Worm (Caenorhabditis elegans) whole organism, mixed stage, embryonic: ENCODE results near the gene C02B10.6.
A peak's percentile ranks its signal among the peaks of the same experiment; 100 is the strongest.

Source experiments
- M03D4.4 ChIP-seq: sonication (generic microtip); optimal IDR thresholded peaks from 2 replicates; lab custom pipeline; 2017; ENCODE audit warnings: mild to moderate bottlenecking, missing genetic modification characterization, missing compliant biosample characterization
- blmp-1 ChIP-seq: fragments of 150-350 bp; optimal IDR thresholded peaks from 2 replicates; lab custom pipeline; 2014; ENCODE audit warnings: missing biosample characterization, missing genetic modification characterization
- ceh-39 ChIP-seq: fragments of 150-350 bp; optimal IDR thresholded peaks from 2 replicates; lab custom pipeline; 2014; ENCODE audit warnings: missing biosample characterization, missing genetic modification characterization
- ceh-43 ChIP-seq: fragments of 200-800 bp; sonication (Bioruptor generic); optimal IDR thresholded peaks from 2 replicates; lab custom pipeline; 2018; ENCODE audit warnings: mild to moderate bottlenecking, missing genetic modification characterization, moderate library complexity, missing compliant biosample characterization
- ceh-83 ChIP-seq: fragments of 200-800 bp; sonication (Bioruptor generic); optimal IDR thresholded peaks from 2 replicates; lab custom pipeline; 2018; ENCODE audit warnings: mild to moderate bottlenecking, missing genetic modification characterization, missing compliant biosample characterization
- ces-1 ChIP-seq: fragments of 150-350 bp; optimal IDR thresholded peaks from 2 replicates; lab custom pipeline; 2014; ENCODE audit warnings: missing biosample characterization, missing genetic modification reagents, missing genetic modification characterization
- cnd-1 ChIP-seq: fragments of 200-800 bp; sonication (Bioruptor generic); optimal IDR thresholded peaks from 2 replicates; lab custom pipeline; 2018; ENCODE audit warnings: mild to moderate bottlenecking, missing genetic modification characterization, missing compliant biosample characterization
- drap-1 ChIP-seq: fragments of 200-800 bp; sonication (Bioruptor generic); optimal IDR thresholded peaks from 3 replicates; lab custom pipeline; 2018; ENCODE audit warnings: mild to moderate bottlenecking, missing genetic modification characterization, missing compliant biosample characterization
- elt-1 ChIP-seq: sonication (generic microtip); optimal IDR thresholded peaks from 2 replicates; lab custom pipeline; 2017; ENCODE audit warnings: missing genetic modification characterization, mild to moderate bottlenecking, missing compliant biosample characterization, antibody characterized with exemption, moderate library complexity, borderline replicate concordance; ENCODE audit not compliant: insufficient read depth
- elt-3 ChIP-seq: fragments of 150-350 bp; optimal IDR thresholded peaks from 2 replicates; lab custom pipeline; 2014; ENCODE audit warnings: missing biosample characterization, missing genetic modification characterization
- flh-1 ChIP-seq: fragments of 200-800 bp; sonication (Bioruptor generic); optimal IDR thresholded peaks from 2 replicates; lab custom pipeline; 2018; ENCODE audit warnings: mild to moderate bottlenecking, missing genetic modification characterization, moderate library complexity, missing compliant biosample characterization
- ham-2 ChIP-seq: fragments of 200-800 bp; sonication (Bioruptor generic); optimal IDR thresholded peaks from 2 replicates; lab custom pipeline; 2018; ENCODE audit warnings: mild to moderate bottlenecking, missing genetic modification characterization, missing compliant biosample characterization
- hlh-1 ChIP-seq: fragments of 150-350 bp; optimal IDR thresholded peaks from 2 replicates; lab custom pipeline; 2014; ENCODE audit warnings: missing biosample characterization, missing genetic modification reagents, missing genetic modification characterization
- lin-13 ChIP-seq: fragments of 150-350 bp; optimal IDR thresholded peaks from 2 replicates; lab custom pipeline; 2014; ENCODE audit warnings: missing biosample characterization, missing genetic modification characterization
- lin-32 ChIP-seq: fragments of 200-800 bp; sonication (Bioruptor generic); optimal IDR thresholded peaks from 2 replicates; lab custom pipeline; 2018; ENCODE audit warnings: mild to moderate bottlenecking, missing genetic modification characterization, missing compliant biosample characterization
- lsy-2 ChIP-seq: fragments of 150-350 bp; optimal IDR thresholded peaks from 2 replicates; lab custom pipeline; 2014; ENCODE audit warnings: missing biosample characterization, missing genetic modification characterization
- mab-5 ChIP-seq: fragments of 150-350 bp; optimal IDR thresholded peaks from 2 replicates; lab custom pipeline; 2014; ENCODE audit warnings: missing biosample characterization, missing genetic modification characterization
- mep-1 ChIP-seq: fragments of 150-350 bp; optimal IDR thresholded peaks from 2 replicates; lab custom pipeline; 2017; ENCODE audit warnings: missing biosample characterization, missing genetic modification reagents, missing genetic modification characterization, inconsistent platforms
- mls-2 ChIP-seq: sonication (generic microtip); optimal IDR thresholded peaks from 2 replicates; lab custom pipeline; 2016; ENCODE audit warnings: mild to moderate bottlenecking, missing genetic modification characterization, moderate library complexity, missing compliant biosample characterization
- nhr-12 ChIP-seq: fragments of 150-350 bp; optimal IDR thresholded peaks from 2 replicates; lab custom pipeline; 2014; ENCODE audit warnings: missing biosample characterization, missing genetic modification characterization
- nhr-2 ChIP-seq: fragments of 150-350 bp; optimal IDR thresholded peaks from 2 replicates; lab custom pipeline; 2014; ENCODE audit warnings: missing biosample characterization, missing genetic modification characterization
- nhr-237 ChIP-seq: fragments of 150-350 bp; optimal IDR thresholded peaks from 2 replicates; lab custom pipeline; 2014; ENCODE audit warnings: missing biosample characterization, missing genetic modification characterization
- nhr-28 ChIP-seq: fragments of 150-350 bp; optimal IDR thresholded peaks from 2 replicates; lab custom pipeline; 2014; ENCODE audit warnings: missing biosample characterization, missing genetic modification characterization
- nhr-76 ChIP-seq: sonication (generic microtip); optimal IDR thresholded peaks from 2 replicates; lab custom pipeline; 2017; ENCODE audit warnings: missing biosample characterization, missing genetic modification characterization
- sptf-1 ChIP-seq: sonication (generic microtip); optimal IDR thresholded peaks from 2 replicates; lab custom pipeline; 2017; ENCODE audit warnings: mild to moderate bottlenecking, missing genetic modification characterization, moderate library complexity, missing compliant biosample characterization
- tbx-8 ChIP-seq: fragments of 200-800 bp; sonication (Bioruptor generic); optimal IDR thresholded peaks from 2 replicates; lab custom pipeline; 2018; ENCODE audit warnings: mild to moderate bottlenecking, missing genetic modification characterization, moderate library complexity, missing compliant biosample characterization
- unc-120 ChIP-seq: sonication (generic microtip); optimal IDR thresholded peaks from 2 replicates; lab custom pipeline; 2017; ENCODE audit warnings: missing genetic modification characterization, missing compliant biosample characterization; ENCODE audit not compliant: poor library complexity, severe bottlenecking
- unc-39 ChIP-seq: fragments of 150-350 bp; optimal IDR thresholded peaks from 2 replicates; lab custom pipeline; 2014; ENCODE audit warnings: missing biosample characterization, missing genetic modification characterization
- unc-62 ChIP-seq: fragments of 150-350 bp; optimal IDR thresholded peaks from 2 replicates; lab custom pipeline; 2014; ENCODE audit warnings: missing biosample characterization, missing genetic modification reagents, missing genetic modification characterization
- zip-8 ChIP-seq: fragments of 150-350 bp; optimal IDR thresholded peaks from 2 replicates; lab custom pipeline; 2014; ENCODE audit warnings: missing biosample characterization, missing genetic modification characterization
- ztf-11 ChIP-seq: fragments of 150-350 bp; optimal IDR thresholded peaks from 2 replicates; lab custom pipeline; 2014; ENCODE audit warnings: missing biosample characterization, missing genetic modification characterization

The C02B10.6 gene

DNA sequence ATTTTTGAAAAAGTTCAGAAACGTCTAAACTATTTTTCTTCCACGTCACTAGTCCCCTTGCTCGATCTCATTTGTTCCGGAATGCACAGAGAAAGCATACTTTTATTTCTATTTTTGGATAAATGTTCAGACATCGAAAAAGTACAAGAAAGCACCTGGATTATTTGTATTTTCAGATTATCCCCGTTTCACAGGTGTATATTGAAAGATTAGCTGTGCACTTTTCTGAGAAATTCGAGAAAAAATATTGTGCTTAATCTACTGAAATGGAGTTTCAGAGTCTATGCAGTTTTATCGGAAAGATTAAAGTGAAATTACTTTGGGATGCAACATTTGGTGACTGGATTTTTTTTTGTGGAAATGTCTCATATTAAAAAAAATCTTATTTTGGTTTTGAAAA is 31.3 kb downstream of the C02B10.6 start:
- TF ChIP-seq mab-5 (tag; lab: Kevin White, UChicago) = no peak
- TF ChIP-seq mep-1 = no peak
- TF ChIP-seq nhr-76 (tag; lab: Kevin White, UChicago) = no peak
- no peak for TF ChIP-seq ceh-83 (GFP tag; lab: Kevin White, UChicago)
- no peak for TF ChIP-seq sptf-1
- no peak for TF ChIP-seq M03D4.4 (tag; lab: Kevin White, UChicago)
- TF ChIP-seq ceh-39 (tag; lab: Kevin White, UChicago) = no peak
- TF ChIP-seq ceh-43 (GFP tag; lab: Kevin White, UChicago) = no peak
- TF ChIP-seq elt-1 (tag; lab: Kevin White, UChicago) = no peak

DNA sequence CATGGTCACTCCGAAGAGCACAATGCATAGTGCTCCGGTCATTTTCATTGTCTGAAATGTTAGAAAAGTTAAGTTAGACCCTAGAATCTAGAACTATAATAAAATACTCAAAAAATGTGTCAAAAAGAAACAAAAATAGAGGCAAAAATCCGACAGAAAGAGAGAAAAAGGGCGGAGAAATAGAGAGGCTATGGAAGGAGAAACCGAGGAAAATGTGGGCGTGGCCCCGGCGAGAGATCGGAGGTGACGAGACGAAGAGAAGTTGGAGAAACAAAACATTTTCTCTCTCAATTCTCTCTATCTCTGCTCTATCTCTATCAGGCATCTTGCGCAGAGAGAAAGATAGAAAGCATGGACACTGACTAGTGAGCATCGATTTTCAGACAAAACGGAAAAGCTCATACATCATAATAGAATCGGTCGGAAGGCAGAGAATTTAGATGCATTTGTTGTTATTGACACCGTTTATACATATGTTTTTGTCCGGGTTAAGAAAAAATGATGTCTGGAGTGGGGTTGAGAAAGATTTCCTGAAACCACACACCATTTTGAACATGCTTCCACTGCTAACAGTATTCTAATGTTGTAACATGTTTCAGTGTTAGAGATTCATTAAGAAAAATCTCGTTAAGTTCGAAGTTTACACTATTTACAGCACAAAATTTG is 32.7 kb downstream of the C02B10.6 start, which contains the start of gene C02B10.3:
Gene C02B10.3, minus strand, starts transcription at position 51 of the 666 bp plus-strand sequence.
- TF ChIP-seq ces-1 = peak; percentile 68
- no peak for TF ChIP-seq cnd-1 (tag; lab: Kevin White, UChicago)
- no peak for TF ChIP-seq nhr-76 (tag; lab: Kevin White, UChicago)
- no peak for TF ChIP-seq lsy-2
- TF ChIP-seq nhr-28 = no peak
- no peak for TF ChIP-seq blmp-1 (tag; lab: Kevin White, UChicago)
- TF ChIP-seq tbx-8 (GFP tag; lab: Kevin White, UChicago) = no peak
- no peak for TF ChIP-seq drap-1 (GFP tag; lab: Kevin White, UChicago)

DNA sequence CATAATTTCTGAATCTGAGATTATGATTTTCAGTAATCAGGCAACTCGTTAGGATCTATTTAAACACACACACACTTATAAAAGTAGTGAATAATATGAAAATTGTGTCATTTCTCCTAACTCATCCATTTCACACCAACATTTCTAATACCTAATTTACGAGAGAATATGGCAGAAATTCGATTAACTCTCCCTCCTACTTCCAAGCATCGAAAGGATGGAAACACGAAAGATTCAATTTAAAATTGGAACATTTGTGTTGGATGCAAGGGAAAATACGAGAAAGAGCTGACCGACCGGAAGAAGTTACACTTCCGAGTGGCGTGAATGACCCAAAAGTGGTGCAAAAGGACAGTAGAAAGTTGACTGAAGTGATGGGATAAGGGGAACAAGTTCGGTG is 38.3 kb downstream of the C02B10.6 start:
- TF ChIP-seq lin-32 (GFP tag; lab: Kevin White, UChicago) (no peak), ces-1 (peak; percentile 98)

DNA sequence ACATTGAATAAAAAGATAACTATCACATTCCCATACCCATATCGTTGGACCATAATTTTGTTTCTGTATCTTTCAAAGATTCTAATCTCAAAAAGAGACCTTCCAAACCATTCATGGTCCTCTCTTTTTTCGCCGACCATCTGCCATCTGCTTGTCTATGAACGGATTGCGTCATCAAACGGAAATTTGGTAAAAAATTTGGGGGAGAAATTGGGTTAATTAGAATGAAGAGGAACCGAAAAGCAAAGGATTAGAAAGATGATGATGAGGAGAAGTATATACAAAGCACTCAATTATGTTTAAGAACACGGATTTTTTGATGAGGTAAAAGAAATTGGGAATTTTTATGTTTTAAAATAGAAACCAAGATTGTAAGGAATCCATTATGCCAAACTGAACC is 39.2 kb downstream of the C02B10.6 start:
- TF ChIP-seq nhr-2 (tag; lab: Kevin White, UChicago) (peak; percentile 20), zip-8 (tag; lab: Kevin White, UChicago) (peak; percentile 91), hlh-1 (no peak), nhr-12 (no peak), tbx-8 (GFP tag; lab: Kevin White, UChicago) (no peak), mep-1 (peak; percentile 7), unc-62 (GFP tag; lab: Kevin White, UChicago) (no peak), ceh-43 (GFP tag; lab: Kevin White, UChicago) (no peak), flh-1 (GFP tag; lab: Kevin White, UChicago) (no peak), lsy-2 (no peak), lin-13 (tag; lab: Kevin White, UChicago) (no peak), elt-3 (tag; lab: Kevin White, UChicago) (no peak), ceh-39 (tag; lab: Kevin White, UChicago) (no peak), lin-32 (GFP tag; lab: Kevin White, UChicago) (no peak), ceh-83 (GFP tag; lab: Kevin White, UChicago) (no peak), ztf-11 (no peak), elt-1 (tag; lab: Kevin White, UChicago) (peak; percentile 62), sptf-1 (no peak), ham-2 (no peak), mls-2 (tag; lab: Kevin White, UChicago) (no peak), ces-1 (peak; percentile 69), unc-120 (tag; lab: Kevin White, UChicago) (no peak)
- TF ChIP-seq, all 35 proteins: peak for 5

DNA sequence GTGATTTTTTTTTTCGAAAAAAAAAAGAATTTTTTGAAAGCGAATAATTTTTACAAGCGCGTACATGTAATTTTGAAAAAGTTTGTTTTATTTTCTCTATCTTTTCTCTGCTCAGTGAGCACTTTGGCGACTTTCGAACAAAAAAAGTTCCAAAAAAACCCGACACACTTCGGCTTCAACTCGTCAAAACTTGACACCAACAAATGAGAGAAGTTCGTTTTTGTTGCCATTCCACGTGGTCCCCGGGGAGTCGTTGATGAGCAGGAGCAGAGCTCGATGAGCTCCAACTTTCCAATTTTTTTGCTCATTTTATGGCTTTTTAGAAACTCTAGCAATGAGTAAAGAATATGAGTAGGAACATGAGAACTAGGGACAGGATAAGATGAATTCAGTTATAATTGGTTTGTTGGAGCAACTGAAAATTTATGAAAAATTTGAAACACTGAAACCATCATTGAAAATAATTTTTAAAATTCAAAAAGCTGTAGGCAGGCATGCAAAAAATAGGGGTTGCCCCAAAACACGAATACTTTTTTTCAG is 39.8 kb downstream of the C02B10.6 start:
- no peak for TF ChIP-seq nhr-237 (tag; lab: Kevin White, UChicago)
- no peak for TF ChIP-seq tbx-8 (GFP tag; lab: Kevin White, UChicago)
- no peak for TF ChIP-seq unc-39
- TF ChIP-seq nhr-28 = no peak
- TF ChIP-seq mls-2 (tag; lab: Kevin White, UChicago) = no peak
- no peak for TF ChIP-seq mep-1
- no peak for TF ChIP-seq ces-1
- no peak for TF ChIP-seq flh-1 (GFP tag; lab: Kevin White, UChicago)
- TF ChIP-seq sptf-1 = no peak
- TF ChIP-seq nhr-2 (tag; lab: Kevin White, UChicago) = no peak
- TF ChIP-seq ztf-11 = no peak
